Fruit fly (Drosophila melanogaster) whole organism, larva: ENCODE results near the gene Cyp316a1.
"Not testable (repeated sequence)": the region's sequence is repeated elsewhere in the genome, so short reads cannot be mapped to it uniquely, and the experiment has no call there.

Experiments used
- noc ChIP-seq: fragments of 200-800 bp; sonication (Bioruptor generic); optimal IDR thresholded peaks from 3 replicates; lab custom pipeline; 2019; ENCODE audit warnings: missing biosample characterization, mild to moderate bottlenecking, missing genetic modification characterization, moderate library complexity

The Cyp316a1 gene

DNA sequence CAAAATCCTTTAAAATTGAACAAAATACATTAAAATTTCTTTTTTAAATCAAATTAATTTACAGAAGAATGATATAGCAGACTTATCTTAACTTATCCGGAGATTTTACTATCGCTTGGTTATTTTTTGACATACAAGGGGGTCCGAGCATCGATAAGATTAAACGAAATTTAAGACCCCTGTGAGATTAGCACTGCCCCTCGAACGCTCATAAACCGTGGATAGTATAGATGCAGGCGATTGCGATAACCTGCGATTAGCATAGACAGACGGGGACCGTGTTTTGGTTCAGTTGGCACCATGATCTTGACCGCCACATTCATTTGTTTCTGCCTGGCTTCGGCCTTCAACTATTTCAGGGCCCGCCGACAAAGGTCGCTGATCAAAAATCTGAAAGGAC is at the start of gene Cyp316a1:
Gene Cyp316a1, plus strand, starts transcription at position 301 of the 400 bp plus-strand sequence.
- TF ChIP-seq noc (tag; lab: Kevin White, UChicago), result no peak

DNA sequence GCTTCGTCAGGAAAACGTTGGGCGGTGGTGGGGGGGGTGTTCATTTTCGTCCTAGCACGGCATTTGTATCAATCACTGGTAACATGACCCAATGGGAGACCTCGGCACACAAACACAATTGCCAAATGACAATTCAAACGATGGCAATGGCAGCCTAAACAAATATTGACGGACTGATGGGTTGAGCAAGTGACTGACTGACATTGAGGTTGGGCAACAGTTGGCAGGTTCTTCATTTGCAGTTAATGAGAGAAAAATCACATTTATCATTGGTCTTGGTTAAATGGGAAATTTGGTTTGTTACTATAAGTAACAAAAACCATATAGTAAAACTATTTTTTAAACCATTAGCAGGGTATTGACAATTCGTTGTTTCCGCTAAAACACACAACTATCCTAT is 42.6 kb upstream of the Cyp316a1 start:
- TF ChIP-seq noc (tag; lab: Kevin White, UChicago), result no peak

DNA sequence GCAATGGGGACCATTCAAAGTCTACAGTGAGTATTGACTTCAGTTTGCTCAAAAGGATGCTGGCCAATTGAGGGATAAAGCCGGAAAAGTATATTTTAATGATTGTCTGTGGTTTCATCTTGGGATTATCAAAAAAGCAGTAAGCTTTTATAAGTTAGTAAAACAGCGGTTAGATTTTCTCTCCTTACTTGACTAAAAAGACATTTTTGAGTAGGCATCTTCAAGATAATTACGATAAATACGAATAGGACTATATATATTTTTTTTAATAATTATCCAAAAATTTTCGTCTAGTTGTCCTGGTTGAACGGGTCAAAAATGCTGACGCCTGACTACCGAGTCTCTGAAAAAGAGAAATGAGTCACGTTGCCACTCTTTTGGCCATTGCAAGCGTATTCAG is 41.1 kb upstream of the Cyp316a1 start, which contains the start of gene CG33278:
Gene CG33278, plus strand, starts transcription at position 301 of the 400 bp plus-strand sequence.
- TF ChIP-seq noc (tag; lab: Kevin White, UChicago), result no peak

DNA sequence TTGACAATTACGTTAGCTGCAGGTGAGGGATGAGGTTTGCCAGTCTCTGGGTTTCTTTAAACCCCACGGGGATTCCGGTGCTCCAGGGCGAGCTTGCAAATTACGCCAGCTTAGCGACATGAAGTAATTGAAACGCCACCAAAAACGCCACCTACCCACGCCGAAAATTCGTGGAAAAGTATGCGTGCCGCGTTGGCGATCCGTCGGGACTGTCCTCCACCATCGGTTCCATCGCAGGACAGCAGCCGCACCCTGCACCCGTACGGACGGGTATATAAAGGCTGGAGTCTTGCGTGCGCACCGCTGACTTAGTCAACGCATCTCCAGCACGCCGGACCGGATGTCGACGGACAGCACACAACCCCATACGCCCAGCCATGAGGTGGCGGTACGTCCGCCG is 35.8 kb upstream of the Cyp316a1 start, which contains the start of gene ppk26:
Gene ppk26, plus strand, starts transcription at position 301 of the 400 bp plus-strand sequence.
- TF ChIP-seq noc (tag; lab: Kevin White, UChicago), result no peak

DNA sequence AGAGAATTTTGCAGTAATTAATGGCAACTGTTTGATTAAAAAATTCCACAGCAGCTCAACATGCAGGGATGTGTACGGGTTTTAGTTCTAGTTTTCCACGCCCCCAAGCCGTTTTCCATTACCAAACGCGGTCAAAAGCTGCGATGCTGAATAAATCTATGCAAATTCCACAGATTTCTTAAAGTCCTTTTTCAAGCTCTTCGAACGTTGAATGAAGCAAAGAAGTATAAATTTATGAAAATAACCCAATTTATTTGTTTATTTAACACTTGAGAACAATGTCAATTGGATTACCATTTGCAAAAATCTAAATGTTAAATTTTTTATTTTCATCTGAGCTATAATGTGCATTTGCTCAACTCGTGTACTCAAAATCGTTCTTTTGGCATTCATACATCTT is 26.5 kb upstream of the Cyp316a1 start, which contains the start of the genes CG42660, CG42661 and Tsp66A:
Gene CG42660, plus strand, starts transcription at position 301 of the 400 bp plus-strand sequence.
Gene CG42661, plus strand, starts transcription at position 301 of the 400 bp plus-strand sequence.
Gene Tsp66A, plus strand, starts transcription at position 301 of the 400 bp plus-strand sequence.
- no peak for TF ChIP-seq noc (tag; lab: Kevin White, UChicago)

DNA sequence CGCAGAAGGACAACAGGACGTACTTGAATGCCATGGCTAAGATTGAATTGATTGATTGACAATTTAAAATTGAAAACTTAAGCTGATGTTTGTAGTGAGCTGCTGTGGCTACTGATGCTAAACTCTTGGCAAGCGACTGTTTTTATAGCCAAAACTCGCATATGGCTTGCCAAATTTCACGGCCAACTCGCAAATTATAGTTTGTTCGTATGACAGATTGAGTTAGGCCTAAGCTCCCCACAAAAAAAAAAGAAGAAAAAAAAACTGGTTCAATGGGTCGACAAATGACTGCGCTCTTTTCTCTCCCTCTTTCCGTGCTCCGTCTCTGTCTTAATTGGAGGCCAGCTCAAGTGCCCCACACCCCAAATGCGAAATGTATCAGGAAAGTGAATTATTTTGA is 21.5 kb upstream of the Cyp316a1 start, which contains the start of gene CG8543:
Gene CG8543, minus strand, starts transcription at position 101 of the 400 bp plus-strand sequence.
- TF ChIP-seq noc (tag; lab: Kevin White, UChicago), result no peak

DNA sequence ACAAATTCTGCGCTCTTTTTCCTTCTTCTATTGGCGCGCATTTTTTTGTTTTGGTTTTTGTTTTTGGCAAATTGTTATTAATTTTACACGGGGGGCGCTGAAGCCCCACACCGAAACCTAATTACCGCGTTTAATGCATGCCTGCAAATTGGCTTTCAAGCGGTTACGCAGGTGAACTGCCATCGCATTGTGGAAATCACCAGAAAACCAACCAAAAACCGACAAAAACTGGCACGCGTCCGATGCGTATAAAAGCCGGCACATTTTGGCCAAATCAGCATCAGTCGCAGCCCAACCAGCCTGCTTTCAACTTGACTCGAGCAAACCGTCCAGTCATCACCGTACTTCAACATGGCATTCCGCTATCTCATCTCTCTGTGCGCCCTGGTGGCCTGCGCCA is 20.4 kb upstream of the Cyp316a1 start, which contains the start of gene CG8541:
Gene CG8541, plus strand, starts transcription at position 301 of the 400 bp plus-strand sequence.
- no peak for TF ChIP-seq noc (tag; lab: Kevin White, UChicago)

DNA sequence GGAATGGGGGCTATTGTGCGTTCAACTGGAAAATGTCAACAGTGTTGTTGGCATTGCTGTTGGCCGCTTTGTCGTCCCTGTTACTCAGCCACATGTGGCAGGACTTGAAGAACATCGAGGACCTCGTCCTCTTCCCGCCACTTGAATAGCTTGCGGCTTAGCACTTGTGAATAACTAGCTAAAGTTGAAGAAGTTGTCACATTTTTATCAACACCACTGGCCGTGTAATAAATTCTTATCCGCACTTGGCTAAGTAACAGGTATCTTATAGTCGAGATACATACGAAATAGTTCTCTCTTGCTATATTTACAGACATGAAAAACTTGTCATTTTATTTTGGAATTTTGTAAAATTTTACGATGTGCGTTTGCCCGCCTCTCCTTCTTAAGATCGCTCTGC is 16.4 kb upstream of the Cyp316a1 start, which contains the start of gene CG43292:
Gene CG43292, plus strand, starts transcription at position 301 of the 400 bp plus-strand sequence.
- TF ChIP-seq noc (tag; lab: Kevin White, UChicago), result no peak

DNA sequence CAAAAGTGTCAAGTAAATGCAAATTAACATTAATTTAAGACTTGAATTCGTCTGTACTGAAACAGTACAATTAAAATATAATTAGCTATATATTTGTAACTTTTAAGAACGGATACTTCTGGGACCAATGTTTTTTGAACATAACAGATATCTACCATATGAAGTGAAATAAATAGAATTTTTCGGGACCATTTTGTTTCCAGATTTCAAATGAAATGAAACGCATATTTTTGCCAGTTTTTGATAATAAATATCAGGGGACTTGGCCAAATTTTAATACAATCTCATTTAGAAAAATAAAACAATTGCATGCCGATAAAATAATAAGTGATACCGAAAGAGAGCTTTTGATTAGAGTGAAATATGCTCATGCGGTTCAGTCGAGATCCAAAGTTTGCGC is 6.0 kb upstream of the Cyp316a1 start, which contains the start of gene mthl6:
Gene mthl6, plus strand, starts transcription at position 301 of the 400 bp plus-strand sequence.
- no peak for TF ChIP-seq noc (tag; lab: Kevin White, UChicago)

DNA sequence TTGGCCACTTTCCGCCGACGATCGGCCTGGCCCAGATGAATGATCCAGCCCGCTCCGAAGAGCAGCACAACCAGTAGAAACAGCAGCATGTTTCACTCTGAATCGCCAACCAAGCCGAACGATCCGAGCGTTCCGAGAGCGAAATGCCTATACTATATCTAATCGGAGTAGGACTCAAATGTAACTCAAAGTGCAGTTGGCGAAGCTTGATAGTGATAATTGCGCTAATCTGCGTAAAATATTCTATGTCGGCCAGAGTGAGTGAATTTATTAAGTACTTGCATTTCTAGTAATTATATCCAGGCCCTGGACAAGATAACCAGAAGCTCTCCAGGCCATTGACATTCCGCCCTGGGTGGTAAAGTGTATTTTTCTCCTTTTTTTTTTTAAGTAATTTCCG is 4.4 kb downstream of the Cyp316a1 start, which contains the start of gene Cyp4d8:
Gene Cyp4d8, minus strand, starts transcription at position 101 of the 400 bp plus-strand sequence.
- no peak for TF ChIP-seq noc (tag; lab: Kevin White, UChicago)

DNA sequence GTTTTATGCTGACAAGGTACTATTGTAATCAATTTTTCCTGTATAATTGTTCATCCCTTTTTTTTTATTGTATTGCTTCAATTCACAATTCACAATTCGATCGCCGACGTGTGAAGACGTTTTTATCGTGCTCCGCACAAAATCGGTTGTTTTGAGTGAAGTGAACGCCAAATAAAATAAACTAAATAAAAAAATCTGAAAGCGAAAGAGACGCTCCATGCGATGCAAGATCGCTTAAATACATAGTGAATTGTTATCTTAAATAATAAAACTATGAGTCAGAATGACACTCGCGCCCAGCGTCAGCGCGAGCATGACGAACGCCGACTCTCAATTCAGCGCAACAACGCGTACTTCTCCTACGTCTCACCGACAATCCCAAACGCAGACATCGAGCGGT is 7.1 kb downstream of the Cyp316a1 start, which contains the start of gene CG8539:
Gene CG8539, minus strand, starts transcription at position 101 of the 400 bp plus-strand sequence.
- not testable (repeated sequence) for TF ChIP-seq noc (tag; lab: Kevin White, UChicago)

DNA sequence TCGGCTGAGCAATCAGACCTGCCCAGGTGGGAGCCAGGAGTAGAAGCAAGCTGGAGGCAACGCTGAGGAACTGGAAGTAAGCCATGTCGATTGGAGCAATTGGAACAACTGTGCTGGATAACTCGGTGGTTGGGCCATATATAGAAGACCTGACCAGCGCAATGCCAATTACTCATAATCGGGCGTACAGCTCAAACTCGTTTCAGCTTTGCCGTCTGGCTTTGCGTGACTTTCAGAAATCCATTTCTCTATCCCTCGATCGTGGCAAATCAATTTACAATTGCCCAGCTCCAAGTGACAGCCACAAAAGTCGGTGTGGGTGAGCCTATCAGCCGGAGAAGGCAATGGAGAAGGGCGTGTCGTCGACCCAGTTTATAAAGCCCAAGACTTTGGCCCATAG is 14.5 kb downstream of the Cyp316a1 start, which contains the start of gene CG7548:
Gene CG7548, minus strand, starts transcription at position 101 of the 400 bp plus-strand sequence.
- no peak for TF ChIP-seq noc (tag; lab: Kevin White, UChicago)

DNA sequence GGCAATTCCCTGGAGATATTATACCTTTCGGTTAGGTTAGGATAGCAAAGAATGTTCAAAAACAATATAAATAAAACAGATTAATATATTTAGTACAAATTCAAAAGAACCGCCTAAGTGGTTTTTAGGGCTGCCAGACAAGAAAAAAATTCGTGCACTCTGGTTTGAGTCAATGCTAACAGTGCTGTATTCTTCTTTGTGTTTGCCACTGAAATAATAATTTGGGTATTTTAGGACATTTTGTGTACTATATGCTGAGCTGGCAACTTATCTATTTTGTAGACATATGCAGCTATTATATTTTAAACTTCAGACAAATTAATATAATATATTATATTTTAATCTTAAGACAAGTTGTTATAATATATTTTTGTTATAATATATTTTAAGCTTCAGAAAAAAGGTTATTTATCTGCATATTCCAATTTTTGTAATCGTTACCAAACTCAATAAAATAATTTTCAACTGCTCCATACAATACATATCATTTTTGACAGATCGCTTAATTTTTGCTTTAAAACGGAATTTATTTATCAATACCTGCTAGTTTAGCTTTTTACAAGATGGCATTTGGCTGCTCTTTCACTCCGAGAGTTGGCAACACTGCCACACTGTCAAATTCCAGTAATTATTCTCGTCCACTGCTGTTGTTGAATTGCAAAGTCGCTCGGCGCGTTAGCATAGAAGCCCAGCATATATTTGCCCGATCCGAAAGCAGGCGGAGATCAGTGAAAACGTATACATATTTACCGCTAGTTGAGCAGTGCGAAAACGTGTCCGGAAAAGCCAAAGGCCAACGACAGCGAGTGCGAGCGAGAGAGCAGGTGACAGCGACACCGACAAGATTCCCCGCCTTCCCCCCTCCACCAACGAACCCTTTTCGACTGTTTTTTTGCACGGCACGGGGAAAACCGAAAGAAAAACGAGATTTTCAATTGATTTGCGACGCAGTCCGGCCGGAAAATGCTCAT is 19.0 kb downstream of the Cyp316a1 start, which contains the start of gene CG7546:
Gene CG7546, plus strand, starts transcription at position 573 of the 971 bp plus-strand sequence.
- peak; percentile 4 for TF ChIP-seq noc (tag; lab: Kevin White, UChicago)

DNA sequence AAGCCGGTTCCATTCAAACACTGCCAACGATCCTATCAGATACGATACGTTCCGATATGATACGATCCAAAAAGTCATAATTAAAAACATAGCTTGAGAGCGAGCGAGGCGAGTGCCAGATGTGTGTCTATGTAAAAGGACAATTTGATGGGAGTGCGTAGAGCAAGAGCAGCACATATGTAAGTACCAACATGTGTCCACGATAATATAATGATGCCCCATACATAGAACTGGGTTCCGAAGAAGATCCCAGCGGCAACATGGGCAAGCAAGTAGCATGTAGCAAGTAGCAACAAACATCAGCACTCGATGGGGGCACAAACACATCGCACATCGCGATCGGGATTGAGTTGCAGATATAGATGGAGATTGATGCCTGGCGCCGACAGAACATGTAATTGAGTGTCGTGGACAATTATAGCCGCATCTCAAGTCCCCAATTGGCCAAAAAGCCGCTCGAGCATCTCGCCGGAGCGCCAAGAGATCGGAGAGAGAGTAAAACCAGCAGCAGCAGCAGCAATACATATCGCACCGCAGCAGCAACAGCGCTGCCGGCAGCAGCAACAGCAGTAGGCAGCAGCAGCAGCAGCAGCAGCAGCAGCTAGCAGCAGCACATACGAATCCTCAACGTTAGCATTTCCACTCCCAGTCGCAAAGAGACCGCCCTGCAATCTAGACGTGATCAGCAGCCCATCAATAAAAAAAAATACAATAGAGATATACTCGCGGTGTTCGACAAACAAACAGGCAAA is 26.9 kb downstream of the Cyp316a1 start, which contains the start of gene ltl:
Gene ltl, plus strand, starts transcription at position 647 of the 752 bp plus-strand sequence.
- no peak for TF ChIP-seq noc (tag; lab: Kevin White, UChicago)

DNA sequence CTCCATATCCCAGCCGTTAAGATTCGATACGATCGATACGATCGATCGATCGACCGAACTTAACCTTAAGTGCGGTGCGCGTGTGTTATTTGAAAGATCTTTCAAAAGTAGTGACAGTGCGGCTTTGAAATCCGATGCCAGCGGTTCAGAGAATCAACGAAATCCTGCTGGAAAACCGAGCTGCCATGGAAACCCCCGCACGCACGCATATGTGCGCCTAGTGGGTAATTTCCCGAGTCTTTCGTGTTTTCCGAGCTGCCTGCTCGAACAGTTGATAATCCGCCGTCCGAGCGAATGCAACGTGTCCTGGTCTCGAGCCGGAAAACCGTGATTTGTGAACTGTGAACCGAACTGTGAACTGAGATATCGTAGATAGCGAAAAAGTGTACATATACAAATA is 27.6 kb downstream of the Cyp316a1 start:
- TF ChIP-seq noc (tag; lab: Kevin White, UChicago), result no peak
